Fruit fly (Drosophila melanogaster) whole organism, embryonic: ENCODE data around the gene mRpL49.

Experiments used
- Abd-B ChIP-seq: fragments of 200-800 bp; sonication (Bioruptor generic); optimal IDR thresholded peaks from 2 replicates; lab custom pipeline; 2018; ENCODE audit warnings: missing biosample characterization, mild to moderate bottlenecking, missing genetic modification characterization, moderate library complexity
- Atf3 ChIP-seq: fragments of 200-800 bp; sonication (Bioruptor generic); optimal IDR thresholded peaks from 3 replicates; lab custom pipeline; 2016; ENCODE audit warnings: missing biosample characterization, missing genetic modification characterization
- Awh ChIP-seq: fragments of 200-800 bp; sonication (Bioruptor generic); IDR thresholded peaks from 2 replicates; pipeline ENCODE4, ENCODE4 v1.3.6; 2022; ENCODE audit warnings: missing biosample characterization, missing genetic modification characterization
- BtbVII ChIP-seq: fragments of 200-800 bp; sonication (Bioruptor generic); optimal IDR thresholded peaks from 3 replicates; lab custom pipeline; 2017; ENCODE audit warnings: missing biosample characterization, mild to moderate bottlenecking, missing genetic modification characterization
- CG10565 ChIP-seq: fragments of 200-800 bp; sonication (Bioruptor generic); optimal IDR thresholded peaks from 3 replicates; lab custom pipeline; 2016; ENCODE audit warnings: missing biosample characterization, mild to moderate bottlenecking, missing genetic modification characterization
- CG11085 ChIP-seq: fragments of 200-800 bp; sonication (Bioruptor generic); IDR thresholded peaks from 2 replicates; pipeline ENCODE4 v1.3.6; 2022; ENCODE audit warnings: missing biosample characterization, missing genetic modification characterization
- CG11560 ChIP-seq: fragments of 200-800 bp; sonication (Bioruptor generic); IDR thresholded peaks from 3 replicates; pipeline ENCODE4 v1.3.6; 2022; ENCODE audit warnings: missing biosample characterization, missing genetic modification characterization
- CG11695 ChIP-seq: fragments of 200-800 bp; sonication (Bioruptor generic); IDR thresholded peaks from 3 replicates; pipeline ENCODE4 v1.3.6; 2022; ENCODE audit warnings: missing biosample characterization, missing genetic modification characterization
- CG12219 ChIP-seq: fragments of 200-800 bp; sonication (Bioruptor generic); optimal IDR thresholded peaks from 3 replicates; lab custom pipeline; 2018; ENCODE audit warnings: missing biosample characterization, mild to moderate bottlenecking, missing genetic modification characterization
- CG12299 ChIP-seq: fragments of 200-800 bp; sonication (Bioruptor generic); optimal IDR thresholded peaks from 2 replicates; lab custom pipeline; 2018; ENCODE audit warnings: missing biosample characterization, mild to moderate bottlenecking, missing genetic modification characterization
- CG13424 ChIP-seq: fragments of 200-800 bp; sonication (Bioruptor generic); optimal IDR thresholded peaks from 2 replicates; lab custom pipeline; 2019; ENCODE audit warnings: missing biosample characterization, mild to moderate bottlenecking, missing genetic modification characterization, moderate library complexity
- CG14667 ChIP-seq: fragments of 200-800 bp; sonication (Bioruptor generic); IDR thresholded peaks from 2 replicates; pipeline ENCODE4 v1.3.6; 2022; ENCODE audit warnings: missing biosample characterization, missing genetic modification characterization
- CG15073 ChIP-seq: fragments of 200-800 bp; sonication (Bioruptor generic); optimal IDR thresholded peaks from 2 replicates; lab custom pipeline; 2016; ENCODE audit warnings: missing biosample characterization, missing genetic modification characterization
- CG15269 ChIP-seq: fragments of 200-800 bp; sonication (Bioruptor generic); optimal IDR thresholded peaks from 2 replicates; lab custom pipeline; 2018; ENCODE audit warnings: missing biosample characterization, mild to moderate bottlenecking, missing genetic modification characterization, moderate library complexity
- CG1529 ChIP-seq: fragments of 200-800 bp; sonication (Bioruptor generic); optimal IDR thresholded peaks from 3 replicates; lab custom pipeline; 2018; ENCODE audit warnings: missing biosample characterization, missing genetic modification characterization
- CG17328 ChIP-seq: fragments of 200-800 bp; sonication (Bioruptor generic); IDR thresholded peaks from 2 replicates; pipeline ENCODE4 v1.3.6; 2022; ENCODE audit warnings: missing biosample characterization, missing genetic modification characterization
- CG2120 ChIP-seq: fragments of 200-800 bp; sonication (Bioruptor generic); optimal IDR thresholded peaks from 3 replicates; lab custom pipeline; 2016; ENCODE audit warnings: missing biosample characterization, missing genetic modification characterization
- CG2889 ChIP-seq: fragments of 200-800 bp; sonication (Bioruptor generic); IDR thresholded peaks from 3 replicates; pipeline ENCODE4 v1.3.6; 2022; ENCODE audit warnings: missing biosample characterization, missing genetic modification characterization
- CG3065 ChIP-seq: fragments of 200-800 bp; sonication (Bioruptor generic); optimal IDR thresholded peaks from 2 replicates; lab custom pipeline; 2016; ENCODE audit warnings: missing biosample characterization, missing genetic modification characterization
- CG3163 ChIP-seq: fragments of 200-800 bp; sonication (Bioruptor generic); optimal IDR thresholded peaks from 3 replicates; lab custom pipeline; 2016; ENCODE audit warnings: missing biosample characterization, missing genetic modification characterization
- CG34224 ChIP-seq: fragments of 200-800 bp; sonication (Bioruptor generic); IDR thresholded peaks from 3 replicates; pipeline ENCODE4 v1.3.6; 2022; ENCODE audit warnings: missing biosample characterization, missing genetic modification characterization; ENCODE audit not compliant: partially characterized antibody
- CG4404 ChIP-seq: fragments of 200-800 bp; sonication (Bioruptor generic); IDR thresholded peaks from 2 replicates; pipeline ENCODE4 v1.3.6; 2022; ENCODE audit warnings: missing biosample characterization, missing genetic modification characterization
- CG4730 ChIP-seq: fragments of 200-800 bp; sonication (Bioruptor generic); IDR thresholded peaks from 2 replicates; pipeline ENCODE4 v1.3.6; 2022; ENCODE audit warnings: missing biosample characterization, missing genetic modification characterization
- CG5953 ChIP-seq: fragments of 200-800 bp; sonication (Bioruptor generic); IDR thresholded peaks from 2 replicates; pipeline ENCODE4 v1.3.6; 2022; ENCODE audit warnings: missing biosample characterization, missing genetic modification characterization
- CG7271 ChIP-seq: fragments of 200-800 bp; sonication (Bioruptor generic); optimal IDR thresholded peaks from 2 replicates; lab custom pipeline; 2018; ENCODE audit warnings: missing biosample characterization, mild to moderate bottlenecking, missing genetic modification characterization, moderate library complexity
- CG7839 ChIP-seq: fragments of 200-800 bp; sonication (Bioruptor generic); optimal IDR thresholded peaks from 3 replicates; lab custom pipeline; 2018; ENCODE audit warnings: missing biosample characterization, mild to moderate bottlenecking, missing genetic modification characterization, moderate library complexity
- CG8478 ChIP-seq: fragments of >200 bp; optimal IDR thresholded peaks from 2 replicates; lab custom pipeline; 2018
- Chrac-16 ChIP-seq: fragments of 200-800 bp; sonication (Bioruptor generic); optimal IDR thresholded peaks from 3 replicates; lab custom pipeline; 2016; ENCODE audit warnings: missing biosample characterization, missing genetic modification characterization
- Doc2 ChIP-seq: fragments of 200-800 bp; sonication (Bioruptor generic); IDR thresholded peaks from 2 replicates; pipeline ENCODE4 v1.3.6; 2022; ENCODE audit warnings: missing biosample characterization, missing genetic modification characterization
- Hand ChIP-seq: fragments of 200-800 bp; sonication (Bioruptor generic); optimal IDR thresholded peaks from 2 replicates; lab custom pipeline; 2017; ENCODE audit warnings: mild to moderate bottlenecking, missing biosample characterization, missing genetic modification reagents, missing genetic modification characterization
- Hey ChIP-seq: fragments of 200-800 bp; sonication (Bioruptor generic); optimal IDR thresholded peaks from 3 replicates; lab custom pipeline; 2018; ENCODE audit warnings: missing biosample characterization, mild to moderate bottlenecking, missing genetic modification characterization
- Optix ChIP-seq: fragments of 200-800 bp; sonication (Bioruptor generic); IDR thresholded peaks from 3 replicates; pipeline ENCODE4 v1.3.6; 2022; ENCODE audit warnings: missing biosample characterization, missing genetic modification characterization
- TFAM ChIP-seq: fragments of 200-800 bp; sonication (Bioruptor generic); optimal IDR thresholded peaks from 2 replicates; lab custom pipeline; 2017; ENCODE audit warnings: missing biosample characterization, missing genetic modification characterization, inconsistent platforms
- bbx ChIP-seq: fragments of 200-800 bp; sonication (Bioruptor generic); IDR thresholded peaks from 2 replicates; pipeline ENCODE4 v1.3.6; 2022; ENCODE audit warnings: missing biosample characterization, missing genetic modification characterization; ENCODE audit not compliant: partially characterized antibody
- bigmax ChIP-seq: fragments of 200-800 bp; sonication (Bioruptor generic); optimal IDR thresholded peaks from 2 replicates; lab custom pipeline; 2018; ENCODE audit warnings: missing biosample characterization, mild to moderate bottlenecking, missing genetic modification characterization
- bowl ChIP-seq: fragments of 200-800 bp; sonication (Bioruptor generic); IDR thresholded peaks from 2 replicates; pipeline ENCODE4 v1.3.6; 2022; ENCODE audit warnings: missing biosample characterization, missing genetic modification characterization
- fd96Cb ChIP-seq: fragments of 200-800 bp; sonication (Bioruptor generic); optimal IDR thresholded peaks from 2 replicates; lab custom pipeline; 2018; ENCODE audit warnings: missing biosample characterization, mild to moderate bottlenecking, missing genetic modification characterization, moderate library complexity
- grn ChIP-seq: fragments of 200-800 bp; sonication (Bioruptor generic); optimal IDR thresholded peaks from 3 replicates; lab custom pipeline; 2017; ENCODE audit warnings: missing biosample characterization, missing genetic modification characterization
- ham ChIP-seq: fragments of 200-800 bp; sonication (Bioruptor generic); IDR thresholded peaks from 2 replicates; pipeline ENCODE4 v1.3.6; 2022; ENCODE audit warnings: missing biosample characterization, missing genetic modification characterization
- lab ChIP-seq: fragments of 200-800 bp; sonication (Bioruptor generic); optimal IDR thresholded peaks from 3 replicates; lab custom pipeline; 2017; ENCODE audit warnings: missing biosample characterization, missing genetic modification characterization, mild to moderate bottlenecking, moderate library complexity, missing genetic modification reagents
- lov ChIP-seq, 2 experiments: fragments of 200-800 bp in 1 of 2; fragments of >200 bp in 1 of 2; sonication (Bioruptor generic) in 1 of 2; IDR thresholded peaks in 1 of 2; optimal IDR thresholded peaks in 1 of 2; 2 replicates in 1 of 2; 3 replicates in 1 of 2; pipeline versions ENCODE4 v1.3.6 to Lab custom; 2017 to 2022; ENCODE audit warnings: missing biosample characterization in 1 of 2, missing genetic modification characterization in 1 of 2
- nerfin-2 ChIP-seq: fragments of 200-800 bp; sonication (Bioruptor generic); IDR thresholded peaks from 2 replicates; pipeline ENCODE4 v1.3.6; 2022; ENCODE audit warnings: missing biosample characterization, missing genetic modification characterization; ENCODE audit not compliant: partially characterized antibody
- nmo ChIP-seq: fragments of 200-800 bp; sonication (Bioruptor generic); optimal IDR thresholded peaks from 2 replicates; lab custom pipeline; 2018; ENCODE audit warnings: missing biosample characterization, mild to moderate bottlenecking, missing genetic modification characterization, moderate library complexity
- odd ChIP-seq: fragments of 200-800 bp; sonication (Bioruptor generic); optimal IDR thresholded peaks from 2 replicates; lab custom pipeline; 2017; ENCODE audit warnings: missing biosample characterization, mild to moderate bottlenecking, missing genetic modification characterization
- pfk ChIP-seq: fragments of 200-800 bp; sonication (Bioruptor generic); optimal IDR thresholded peaks from 2 replicates; lab custom pipeline; 2018; ENCODE audit warnings: missing biosample characterization, mild to moderate bottlenecking, missing genetic modification characterization, moderate library complexity
- pita ChIP-seq: fragments of 200-800 bp; sonication (Bioruptor generic); optimal IDR thresholded peaks from 2 replicates; lab custom pipeline; 2017; ENCODE audit warnings: missing biosample characterization, mild to moderate bottlenecking, missing genetic modification characterization
- pnt ChIP-seq: fragments of 200-800 bp; sonication (Bioruptor generic); optimal IDR thresholded peaks from 3 replicates; lab custom pipeline; 2016; ENCODE audit warnings: missing biosample characterization, missing genetic modification characterization
- psq ChIP-seq: fragments of 200-800 bp; sonication (Bioruptor generic); optimal IDR thresholded peaks from 2 replicates; lab custom pipeline; 2017; ENCODE audit warnings: missing biosample characterization, missing genetic modification characterization
- pum ChIP-seq: fragments of 200-800 bp; sonication (Bioruptor generic); optimal IDR thresholded peaks from 2 replicates; lab custom pipeline; 2016; ENCODE audit warnings: missing biosample characterization, missing genetic modification characterization
- sim ChIP-seq: fragments of 200-800 bp; sonication (Bioruptor generic); IDR thresholded peaks from 2 replicates; pipeline ENCODE4 v1.3.6; 2022; ENCODE audit warnings: missing biosample characterization, missing genetic modification characterization
- tio ChIP-seq: fragments of 200-800 bp; sonication (Bioruptor generic); optimal IDR thresholded peaks from 2 replicates; lab custom pipeline; 2017; ENCODE audit warnings: missing biosample characterization, missing genetic modification characterization, inconsistent platforms
- trem ChIP-seq: fragments of 200-800 bp; optimal IDR thresholded peaks from 3 replicates; lab custom pipeline; 2019; ENCODE audit warnings: missing biosample characterization, mild to moderate bottlenecking, missing genetic modification characterization, moderate library complexity

Gene mRpL49

DNA sequence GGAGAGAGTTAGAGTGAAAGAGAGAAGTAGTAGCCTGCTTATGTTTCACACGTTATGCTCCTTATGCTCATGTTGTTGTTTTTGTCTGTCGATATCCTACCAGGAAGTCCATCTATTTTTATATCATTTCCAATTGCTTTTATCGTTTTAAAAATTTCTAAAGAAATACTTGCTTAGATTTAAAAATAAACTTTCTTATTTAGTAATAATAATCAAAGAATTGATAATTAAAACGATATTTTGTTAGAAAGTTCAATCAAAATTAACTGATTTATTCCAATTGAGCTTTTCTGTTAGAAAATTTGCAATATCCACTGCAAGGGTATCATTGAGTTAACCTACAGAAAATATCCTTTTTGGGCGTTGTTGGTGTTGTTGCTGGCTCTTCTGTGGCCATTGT lies 37.1 kb upstream of the mRpL49 start (continued):
- TF ChIP-seq CG11695 (GFP tag; lab: Robert Waterston, UW) = no peak
- TF ChIP-seq pum (GFP tag; lab: Kevin White, UChicago) = no peak
- TF ChIP-seq CG4404 = no peak
- no peak for TF ChIP-seq CG12219 (GFP tag; lab: Kevin White, UChicago)
- TF ChIP-seq tio (GFP tag; lab: Kevin White, UChicago) = no peak
- no peak for TF ChIP-seq nmo (GFP tag; lab: Kevin White, UChicago)
- TF ChIP-seq CG17328 (GFP tag; lab: Robert Waterston, UW) = no peak
- no peak for TF ChIP-seq psq (GFP tag; lab: Kevin White, UChicago)
- TF ChIP-seq CG14667 (GFP tag; lab: Robert Waterston, UW) = no peak
- TF ChIP-seq Chrac-16 (GFP tag; lab: Kevin White, UChicago) = no peak
- TF ChIP-seq CG3065 (GFP tag; lab: Kevin White, UChicago) = no peak
- no peak for TF ChIP-seq CG12299 (tag; lab: Kevin White, UChicago)
- TF ChIP-seq CG7839 = peak; percentile 53
- TF ChIP-seq TFAM (GFP tag; lab: Kevin White, UChicago) = no peak
- TF ChIP-seq CG2889 = no peak
- no peak for TF ChIP-seq bigmax (GFP tag; lab: Kevin White, UChicago)
- TF ChIP-seq CG11560 (tag; lab: Robert Waterston, UW) = no peak
- no peak for TF ChIP-seq bbx (GFP tag; lab: Robert Waterston, UW)
- TF ChIP-seq CG11085 = no peak
- no peak for TF ChIP-seq Abd-B (GFP tag; lab: Kevin White, UChicago)
- no peak for TF ChIP-seq pnt (GFP tag; lab: Kevin White, UChicago)
- no peak for TF ChIP-seq nerfin-2 (GFP tag; lab: Robert Waterston, UW)
- no peak for TF ChIP-seq pfk (GFP tag; lab: Kevin White, UChicago)
- TF ChIP-seq BtbVII (GFP tag; lab: Kevin White, UChicago) = no peak
- no peak for TF ChIP-seq CG5953 (GFP tag; lab: Robert Waterston, UW)
- TF ChIP-seq grn (GFP tag; lab: Kevin White, UChicago) = no peak
- TF ChIP-seq CG13424 (tag; lab: Kevin White, UChicago) = peak; percentile 31
- TF ChIP-seq Hand = peak; percentile 22
- TF ChIP-seq sim (GFP tag; lab: Robert Waterston, UW) = no peak
- TF ChIP-seq ham (GFP tag; lab: Robert Waterston, UW) = no peak
- no peak for TF ChIP-seq CG34224 (GFP tag; lab: Robert Waterston, UW)
- no peak for TF ChIP-seq bowl (GFP tag; lab: Robert Waterston, UW)
- no peak for TF ChIP-seq trem
- no peak for TF ChIP-seq CG1529 (GFP tag; lab: Kevin White, UChicago)
- no peak for TF ChIP-seq CG15073
- TF ChIP-seq CG7271 (tag; lab: Kevin White, UChicago) = no peak
- TF ChIP-seq Hey (tag; lab: Kevin White, UChicago) = no peak
- TF ChIP-seq Awh = no peak
- TF ChIP-seq Optix = no peak
- TF ChIP-seq CG3163 (GFP tag; lab: Kevin White, UChicago) = no peak
- peak; percentile 38 for TF ChIP-seq lab (GFP tag; lab: Kevin White, UChicago)
- no peak for TF ChIP-seq Atf3
- TF ChIP-seq pita (GFP tag; lab: Kevin White, UChicago) = no peak
- no peak for TF ChIP-seq fd96Cb (tag; lab: Kevin White, UChicago)
- TF ChIP-seq lov (optimal IDR thresholded peaks at IDR 0.05; lab: Kevin White, UChicago) = no peak
- no peak for TF ChIP-seq lov (GFP tag; IDR thresholded peaks at IDR 0.05; lab: Robert Waterston, UW)
- no peak for TF ChIP-seq odd (GFP tag; lab: Kevin White, UChicago)
- TF ChIP-seq Doc2 (GFP tag; lab: Robert Waterston, UW) = no peak
- no peak for TF ChIP-seq CG4730 (GFP tag; lab: Robert Waterston, UW)
- TF ChIP-seq CG2120 = peak; percentile 15
- TF ChIP-seq CG15269 (tag; lab: Kevin White, UChicago) = peak; percentile 27
- no peak for TF ChIP-seq CG8478 (lab: Kevin White, UChicago)
- TF ChIP-seq CG10565 (GFP tag; lab: Kevin White, UChicago) = no peak
